Fruit fly (Drosophila melanogaster) whole organism, prepupa: ENCODE results near the gene spz.

Experiments
- Blimp-1 ChIP-seq: fragments of 200-800 bp; sonication (Bioruptor generic); optimal IDR thresholded peaks from 3 replicates; lab custom pipeline; 2017; ENCODE audit warnings: missing biosample characterization, missing genetic modification characterization, mild to moderate bottlenecking, moderate library complexity, missing genetic modification reagents
- CG16779 ChIP-seq: fragments of 200-800 bp; sonication (Bioruptor generic); optimal IDR thresholded peaks from 3 replicates; lab custom pipeline; 2017; ENCODE audit warnings: missing biosample characterization, mild to moderate bottlenecking, missing genetic modification characterization
- CG31627 ChIP-seq: fragments of 200-800 bp; sonication (Bioruptor generic); optimal IDR thresholded peaks from 3 replicates; lab custom pipeline; 2016; ENCODE audit warnings: missing biosample characterization, missing genetic modification characterization
- CG3919 ChIP-seq: fragments of 200-800 bp; sonication (Bioruptor generic); optimal IDR thresholded peaks from 3 replicates; lab custom pipeline; 2016; ENCODE audit warnings: missing biosample characterization, missing genetic modification characterization
- CG6808 ChIP-seq: fragments of 200-800 bp; sonication (Bioruptor generic); optimal IDR thresholded peaks from 3 replicates; lab custom pipeline; 2017; ENCODE audit warnings: missing biosample characterization, missing genetic modification characterization, mild to moderate bottlenecking, moderate library complexity, missing genetic modification reagents
- CG6854 ChIP-seq: fragments of 200-800 bp; sonication (Bioruptor generic); optimal IDR thresholded peaks from 2 replicates; lab custom pipeline; 2017; ENCODE audit warnings: missing biosample characterization, mild to moderate bottlenecking, missing genetic modification characterization
- Gug ChIP-seq: fragments of 200-800 bp; sonication (Bioruptor generic); IDR thresholded peaks from 2 replicates; pipeline ENCODE4 v1.3.6; 2022; ENCODE audit warnings: missing biosample characterization, missing genetic modification characterization
- OdsH ChIP-seq: fragments of 200-800 bp; sonication (Bioruptor generic); optimal IDR thresholded peaks from 3 replicates; lab custom pipeline; 2016; ENCODE audit warnings: missing biosample characterization, missing genetic modification characterization
- achi ChIP-seq: fragments of 200-800 bp; sonication (Bioruptor generic); optimal IDR thresholded peaks from 3 replicates; lab custom pipeline; 2016; ENCODE audit warnings: missing biosample characterization, missing genetic modification characterization
- cyc ChIP-seq: fragments of 200-800 bp; sonication (Bioruptor generic); optimal IDR thresholded peaks from 3 replicates; lab custom pipeline; 2016; ENCODE audit warnings: missing biosample characterization, missing genetic modification characterization
- fd85E ChIP-seq: fragments of 200-800 bp; sonication (Bioruptor generic); optimal IDR thresholded peaks from 3 replicates; lab custom pipeline; 2016; ENCODE audit warnings: missing biosample characterization, missing genetic modification characterization
- topi ChIP-seq: fragments of 200-800 bp; sonication (Bioruptor generic); optimal IDR thresholded peaks from 3 replicates; lab custom pipeline; 2016; ENCODE audit warnings: missing biosample characterization, missing genetic modification characterization

dm6 chr3R:27061916-27062315 is 8.0 kb downstream of the spz start, which contains the start of gene CG34292:
- TF ChIP-seq achi (GFP tag; lab: Kevin White, UChicago): no peak
- TF ChIP-seq CG3919 (GFP tag; lab: Kevin White, UChicago): no peak
- TF ChIP-seq cyc: no peak
- no peak for TF ChIP-seq CG6808 (GFP tag; lab: Kevin White, UChicago)
- no peak for TF ChIP-seq Blimp-1 (GFP tag; lab: Kevin White, UChicago)
- TF ChIP-seq CG31627 (GFP tag; lab: Kevin White, UChicago): no peak
- no peak for TF ChIP-seq fd85E (GFP tag; lab: Kevin White, UChicago)
- TF ChIP-seq topi (GFP tag; lab: Kevin White, UChicago): no peak
- TF ChIP-seq CG6854 (GFP tag; lab: Kevin White, UChicago): no peak
- TF ChIP-seq CG16779 (tag; lab: Kevin White, UChicago): no peak
- no peak for TF ChIP-seq OdsH (GFP tag; lab: Kevin White, UChicago)
- no peak for TF ChIP-seq Gug (GFP tag; lab: Robert Waterston, UW)
